Fruit fly (Drosophila melanogaster) whole organism, embryonic: Measurements from ENCODE around the gene Fer3.

ENCODE experiments used
- Blimp-1 ChIP-seq: fragments of 200-800 bp; sonication (Bioruptor generic); optimal IDR thresholded peaks from 3 replicates; lab custom pipeline; 2018; ENCODE audit warnings: missing biosample characterization, missing genetic modification characterization, mild to moderate bottlenecking, moderate library complexity, missing genetic modification reagents
- C15 ChIP-seq: fragments of 200-800 bp; sonication (Bioruptor generic); IDR thresholded peaks from 3 replicates; pipeline ENCODE4 v1.3.6; 2022; ENCODE audit warnings: missing biosample characterization, missing genetic modification characterization
- CG10267 ChIP-seq: fragments of 200-800 bp; sonication (Bioruptor generic); optimal IDR thresholded peaks from 2 replicates; lab custom pipeline; 2018; ENCODE audit warnings: missing biosample characterization, mild to moderate bottlenecking, missing genetic modification characterization, moderate library complexity
- CG10366 ChIP-seq: fragments of 200-800 bp; sonication (Bioruptor generic); IDR thresholded peaks from 2 replicates; pipeline ENCODE4 v1.3.6; 2022; ENCODE audit warnings: missing biosample characterization, missing genetic modification characterization
- CG10543 ChIP-seq: fragments of 200-800 bp; sonication (Bioruptor generic); optimal IDR thresholded peaks from 3 replicates; lab custom pipeline; 2017; ENCODE audit warnings: missing biosample characterization, mild to moderate bottlenecking, missing genetic modification characterization, moderate library complexity
- CG10654 ChIP-seq: fragments of 200-800 bp; sonication (Bioruptor generic); optimal IDR thresholded peaks from 2 replicates; lab custom pipeline; 2016; ENCODE audit warnings: missing biosample characterization, missing genetic modification characterization
- CG13287 ChIP-seq: fragments of 200-800 bp; sonication (Bioruptor generic); IDR thresholded peaks from 2 replicates; pipeline ENCODE4 v1.3.6; 2022; ENCODE audit warnings: missing biosample characterization, missing genetic modification characterization; ENCODE audit not compliant: partially characterized antibody
- CG13894 ChIP-seq: fragments of 200-800 bp; sonication (Bioruptor generic); optimal IDR thresholded peaks from 3 replicates; lab custom pipeline; 2018; ENCODE audit warnings: missing biosample characterization, mild to moderate bottlenecking, missing genetic modification characterization, moderate library complexity
- CG14050 ChIP-seq: fragments of 200-800 bp; sonication (Bioruptor generic); IDR thresholded peaks from 3 replicates; pipeline ENCODE4 v1.3.6; 2022; ENCODE audit warnings: missing biosample characterization, missing genetic modification characterization
- CG15479 ChIP-seq: fragments of 200-800 bp; sonication (Bioruptor generic); optimal IDR thresholded peaks from 3 replicates; lab custom pipeline; 2019; ENCODE audit warnings: missing biosample characterization, mild to moderate bottlenecking, missing genetic modification characterization, moderate library complexity
- CG15514 ChIP-seq: fragments of 200-800 bp; sonication (Bioruptor generic); optimal IDR thresholded peaks from 3 replicates; lab custom pipeline; 2017; ENCODE audit warnings: missing biosample characterization, missing genetic modification characterization, mild to moderate bottlenecking, moderate library complexity, missing genetic modification reagents
- CG17612 ChIP-seq: fragments of 200-800 bp; sonication (Bioruptor generic); IDR thresholded peaks from 2 replicates; pipeline ENCODE4 v1.3.6; 2022; ENCODE audit warnings: missing biosample characterization, missing genetic modification characterization
- CG17829 ChIP-seq: fragments of 200-800 bp; optimal IDR thresholded peaks from 2 replicates; lab custom pipeline; 2019; ENCODE audit warnings: missing biosample characterization, mild to moderate bottlenecking, missing genetic modification characterization, moderate library complexity
- CG17912 ChIP-seq: fragments of 200-800 bp; sonication (Bioruptor generic); optimal IDR thresholded peaks from 2 replicates; lab custom pipeline; 2018; ENCODE audit warnings: missing biosample characterization, mild to moderate bottlenecking, missing genetic modification characterization
- CG3065 ChIP-seq: fragments of 200-800 bp; sonication (Bioruptor generic); optimal IDR thresholded peaks from 2 replicates; lab custom pipeline; 2016; ENCODE audit warnings: missing biosample characterization, missing genetic modification characterization
- CG31365 ChIP-seq: fragments of 200-800 bp; sonication (Bioruptor generic); optimal IDR thresholded peaks from 2 replicates; lab custom pipeline; 2018; ENCODE audit warnings: missing biosample characterization, mild to moderate bottlenecking, missing genetic modification characterization
- CG33213 ChIP-seq: fragments of 200-800 bp; sonication (Bioruptor generic); optimal IDR thresholded peaks from 3 replicates; lab custom pipeline; 2016; ENCODE audit warnings: missing biosample characterization, missing genetic modification characterization
- CG7987 ChIP-seq: fragments of 200-800 bp; sonication (Bioruptor generic); optimal IDR thresholded peaks from 2 replicates; lab custom pipeline; 2018; ENCODE audit warnings: missing biosample characterization, mild to moderate bottlenecking, missing genetic modification characterization, moderate library complexity
- CG8290 ChIP-seq, 3 experiments: fragments of 200-800 bp; sonication (Bioruptor generic); optimal IDR thresholded peaks; 2 replicates each; lab custom pipeline; 2016 to 2019; ENCODE audit warnings: missing biosample characterization in 3 of 3, missing genetic modification characterization in 3 of 3, mild to moderate bottlenecking in 2 of 3, moderate library complexity in 1 of 3
- CG8924 ChIP-seq: fragments of 200-800 bp; optimal IDR thresholded peaks from 3 replicates; lab custom pipeline; 2019; ENCODE audit warnings: missing biosample characterization, mild to moderate bottlenecking, missing genetic modification characterization, moderate library complexity
- CG9797 ChIP-seq: fragments of 200-800 bp; sonication (Bioruptor generic); optimal IDR thresholded peaks from 3 replicates; lab custom pipeline; 2018; ENCODE audit warnings: missing biosample characterization, mild to moderate bottlenecking, missing genetic modification characterization
- E2f2 ChIP-seq: fragments of 200-800 bp; sonication (Bioruptor generic); IDR thresholded peaks from 2 replicates; pipeline ENCODE4 v1.3.6; 2022; ENCODE audit warnings: missing biosample characterization, missing genetic modification characterization
- Ets97D ChIP-seq: fragments of 200-800 bp; sonication (Bioruptor generic); optimal IDR thresholded peaks from 3 replicates; lab custom pipeline; 2016; ENCODE audit warnings: missing biosample characterization, missing genetic modification characterization
- Fer2 ChIP-seq: fragments of 200-800 bp; sonication (Bioruptor generic); optimal IDR thresholded peaks from 2 replicates; lab custom pipeline; 2018; ENCODE audit warnings: missing biosample characterization, mild to moderate bottlenecking, missing genetic modification characterization, moderate library complexity
- HmgZ ChIP-seq: fragments of 200-800 bp; sonication (Bioruptor generic); optimal IDR thresholded peaks from 2 replicates; lab custom pipeline; 2018; ENCODE audit warnings: missing biosample characterization, mild to moderate bottlenecking, missing genetic modification characterization
- Jarid2 ChIP-seq: fragments of 200-800 bp; sonication (Bioruptor generic); optimal IDR thresholded peaks from 3 replicates; lab custom pipeline; 2017; ENCODE audit warnings: mild to moderate bottlenecking, missing biosample characterization, missing genetic modification reagents, missing genetic modification characterization
- Lhr ChIP-seq: fragments of 200-800 bp; sonication (Bioruptor generic); optimal IDR thresholded peaks from 3 replicates; lab custom pipeline; 2017; ENCODE audit warnings: mild to moderate bottlenecking, missing biosample characterization, missing genetic modification reagents, missing genetic modification characterization
- Rfx ChIP-seq: fragments of 200-800 bp; sonication (Bioruptor generic); IDR thresholded peaks from 2 replicates; pipeline ENCODE4 v1.3.6; 2022; ENCODE audit warnings: missing biosample characterization, missing genetic modification characterization
- Six4 ChIP-seq: fragments of 200-800 bp; sonication (Bioruptor generic); optimal IDR thresholded peaks from 2 replicates; lab custom pipeline; 2016; ENCODE audit warnings: missing biosample characterization, missing genetic modification characterization
- YL-1 ChIP-seq: fragments of 200-800 bp; sonication (Bioruptor generic); optimal IDR thresholded peaks from 3 replicates; lab custom pipeline; 2017; ENCODE audit warnings: missing biosample characterization, mild to moderate bottlenecking, missing genetic modification characterization
- amos ChIP-seq: fragments of 200-800 bp; sonication (Bioruptor generic); IDR thresholded peaks from 2 replicates; pipeline ENCODE4 v1.3.6; 2022; ENCODE audit warnings: missing biosample characterization, missing genetic modification characterization; ENCODE audit not compliant: partially characterized antibody
- ci ChIP-seq: fragments of 200-800 bp; sonication (Bioruptor generic); IDR thresholded peaks from 3 replicates; pipeline ENCODE4 v1.3.6; 2022; ENCODE audit warnings: missing biosample characterization, missing genetic modification characterization
- exex ChIP-seq: fragments of 200-800 bp; sonication (Bioruptor generic); optimal IDR thresholded peaks from 4 replicates; lab custom pipeline; 2018; ENCODE audit warnings: missing biosample characterization, mild to moderate bottlenecking, missing genetic modification characterization, moderate library complexity
- fru ChIP-seq: fragments of >200 bp; optimal IDR thresholded peaks from 2 replicates; lab custom pipeline; 2017
- grau ChIP-seq: fragments of 200-800 bp; optimal IDR thresholded peaks from 3 replicates; lab custom pipeline; 2019; ENCODE audit warnings: missing biosample characterization, mild to moderate bottlenecking, missing genetic modification characterization, moderate library complexity
- gro ChIP-seq: fragments of 200-800 bp; sonication (Bioruptor generic); optimal IDR thresholded peaks from 2 replicates; lab custom pipeline; 2016; ENCODE audit warnings: missing biosample characterization, missing genetic modification characterization
- ham ChIP-seq: fragments of 200-800 bp; sonication (Bioruptor generic); IDR thresholded peaks from 2 replicates; pipeline ENCODE4 v1.3.6; 2022; ENCODE audit warnings: missing biosample characterization, missing genetic modification characterization
- hbn ChIP-seq: fragments of 200-800 bp; sonication (Bioruptor generic); IDR thresholded peaks from 2 replicates; pipeline ENCODE4 v1.3.6; 2022; ENCODE audit warnings: missing biosample characterization, missing genetic modification characterization; ENCODE audit not compliant: partially characterized antibody
- mam ChIP-seq: fragments of 200-800 bp; sonication (Bioruptor generic); optimal IDR thresholded peaks from 3 replicates; lab custom pipeline; 2016; ENCODE audit warnings: missing biosample characterization, missing genetic modification characterization
- nau ChIP-seq: fragments of 200-800 bp; sonication (Bioruptor generic); optimal IDR thresholded peaks from 3 replicates; lab custom pipeline; 2017; ENCODE audit warnings: missing biosample characterization, mild to moderate bottlenecking, missing genetic modification characterization, missing genetic modification reagents
- phol ChIP-seq: fragments of 200-800 bp; sonication (Bioruptor generic); optimal IDR thresholded peaks from 3 replicates; lab custom pipeline; 2018; ENCODE audit warnings: missing biosample characterization, mild to moderate bottlenecking, missing genetic modification characterization, moderate library complexity
- pum ChIP-seq: fragments of 200-800 bp; sonication (Bioruptor generic); optimal IDR thresholded peaks from 2 replicates; lab custom pipeline; 2016; ENCODE audit warnings: missing biosample characterization, missing genetic modification characterization
- salm ChIP-seq: fragments of 200-800 bp; sonication (Bioruptor generic); optimal IDR thresholded peaks from 2 replicates; lab custom pipeline; 2018; ENCODE audit warnings: missing biosample characterization, mild to moderate bottlenecking, missing genetic modification characterization
- schlank ChIP-seq: fragments of 200-800 bp; sonication (Bioruptor generic); optimal IDR thresholded peaks from 2 replicates; lab custom pipeline; 2018; ENCODE audit warnings: missing biosample characterization, mild to moderate bottlenecking, missing genetic modification characterization
- stwl ChIP-seq: fragments of 200-800 bp; sonication (Bioruptor generic); optimal IDR thresholded peaks from 3 replicates; lab custom pipeline; 2018; ENCODE audit warnings: missing biosample characterization, mild to moderate bottlenecking, missing genetic modification characterization, moderate library complexity
- trem ChIP-seq: fragments of 200-800 bp; optimal IDR thresholded peaks from 3 replicates; lab custom pipeline; 2019; ENCODE audit warnings: missing biosample characterization, mild to moderate bottlenecking, missing genetic modification characterization, moderate library complexity
- unc-4 ChIP-seq: fragments of 200-800 bp; sonication (Bioruptor generic); IDR thresholded peaks from 2 replicates; pipeline ENCODE4 v1.3.6; 2022; ENCODE audit warnings: missing biosample characterization, missing genetic modification characterization; ENCODE audit not compliant: partially characterized antibody
- vvl ChIP-seq: fragments of 200-800 bp; sonication (Bioruptor generic); IDR thresholded peaks from 2 replicates; pipeline ENCODE4 v1.3.6; 2022; ENCODE audit warnings: missing biosample characterization, missing genetic modification characterization
- zen ChIP-seq: fragments of 200-800 bp; sonication (Bioruptor generic); optimal IDR thresholded peaks from 3 replicates; lab custom pipeline; 2018; ENCODE audit warnings: missing biosample characterization, mild to moderate bottlenecking, missing genetic modification characterization, moderate library complexity
- zfh2 ChIP-seq: fragments of 200-800 bp; sonication (Bioruptor generic); optimal IDR thresholded peaks from 2 replicates; lab custom pipeline; 2016; ENCODE audit warnings: missing biosample characterization, missing genetic modification characterization

Fer3 gene

DNA sequence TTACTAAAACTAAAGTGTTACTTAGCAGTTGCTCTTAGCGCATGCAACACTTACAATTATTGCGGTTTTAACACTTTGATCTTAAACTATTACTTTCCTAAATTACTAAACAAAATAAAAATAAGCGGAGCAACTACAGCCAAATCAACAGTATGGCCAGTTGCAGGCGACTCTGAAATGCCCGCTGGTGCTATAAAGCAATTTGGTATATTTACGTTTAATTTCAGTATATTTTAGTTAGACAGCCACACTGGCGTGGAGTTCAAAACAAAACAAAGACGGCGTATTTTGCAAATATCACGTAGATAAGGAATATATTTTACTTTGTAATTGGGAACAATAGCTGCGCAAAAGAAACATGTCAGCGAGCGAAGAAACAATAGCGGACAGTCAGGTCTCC, 14.6 kb downstream of the Fer3 start, which contains the start of the genes Taf12 and Ho:
Gene Taf12, minus strand, starts transcription at position 178 of the 400 bp plus-strand sequence.
Gene Ho, plus strand, starts transcription at position 231 of the 400 bp plus-strand sequence.
- 0 out of 2 replicates have a peak, but pooled peaks have one; percentile 28 for TF ChIP-seq unc-4 (GFP tag; lab: Robert Waterston, UW)
- no peak for TF ChIP-seq nau (GFP tag; lab: Kevin White, UChicago)
- TF ChIP-seq HmgZ (tag; lab: Kevin White, UChicago) = peak; percentile 42
- TF ChIP-seq salm (tag; lab: Kevin White, UChicago) = no peak
- TF ChIP-seq CG7987 (GFP tag; lab: Kevin White, UChicago) = no peak
- TF ChIP-seq exex (tag; lab: Kevin White, UChicago) = peak; percentile 36
- TF ChIP-seq CG17612 (GFP tag; lab: Robert Waterston, UW) = no peak
- TF ChIP-seq CG10543 (GFP tag; lab: Kevin White, UChicago) = no peak
- no peak for TF ChIP-seq mam
- TF ChIP-seq pum = no peak
- no peak for TF ChIP-seq CG13894 (tag; lab: Kevin White, UChicago)
- TF ChIP-seq grau (tag; lab: Kevin White, UChicago) = peak; percentile 28
- peak; percentile 75 for TF ChIP-seq E2f2 (GFP tag; lab: Robert Waterston, UW)
- TF ChIP-seq phol (tag; lab: Kevin White, UChicago) = peak; percentile 30
- TF ChIP-seq zen (tag; lab: Kevin White, UChicago) = peak; percentile 63
- no peak for TF ChIP-seq schlank (tag; lab: Kevin White, UChicago)
- no peak for TF ChIP-seq CG10366 (GFP tag; lab: Robert Waterston, UW)
- no peak for TF ChIP-seq Fer2 (tag; lab: Kevin White, UChicago)
- peak; percentile 23 for TF ChIP-seq gro (GFP tag; lab: Kevin White, UChicago)
- TF ChIP-seq CG33213 = peak; percentile 43
- no peak for TF ChIP-seq hbn (GFP tag; lab: Robert Waterston, UW)
- no peak for TF ChIP-seq amos (GFP tag; lab: Robert Waterston, UW)
- peak; percentile 45 for TF ChIP-seq CG8924 (tag; lab: Kevin White, UChicago)
- no peak for TF ChIP-seq ham
- TF ChIP-seq C15 = no peak
- peak; percentile 20; the same call in 1 of the 2 replicates for TF ChIP-seq vvl
- TF ChIP-seq CG14050 (GFP tag; lab: Robert Waterston, UW) = no peak
- TF ChIP-seq CG10654 (GFP tag; lab: Kevin White, UChicago) = no peak
- peak; percentile 72 for TF ChIP-seq trem (tag; lab: Kevin White, UChicago)
- no peak for TF ChIP-seq Blimp-1 (GFP tag; lab: Kevin White, UChicago)
- TF ChIP-seq CG17829 (tag; lab: Kevin White, UChicago) = peak; percentile 42
- peak; percentile 42; the same call in 1 of the 3 replicates for TF ChIP-seq ci (GFP tag; lab: Robert Waterston, UW)
- TF ChIP-seq Jarid2 (GFP tag; lab: Kevin White, UChicago) = peak; percentile 7
- no peak for TF ChIP-seq CG31365
- peak; percentile 26 for TF ChIP-seq Lhr (GFP tag; lab: Kevin White, UChicago)
- peak; percentile 77 for TF ChIP-seq YL-1 (GFP tag; lab: Kevin White, UChicago)
- TF ChIP-seq CG3065 = no peak
- TF ChIP-seq CG13287 = peak; percentile 41; the same call in 1 of the 2 replicates
- TF ChIP-seq fru (lab: Kevin White, UChicago) = no peak
- peak; percentile 29 for TF ChIP-seq CG10267 (tag; lab: Kevin White, UChicago)
- TF ChIP-seq CG15514 (GFP tag; lab: Kevin White, UChicago) = peak; percentile 55
- no peak for TF ChIP-seq CG8290 (GFP tag; optimal IDR thresholded peaks at IDR 0.05; lab: Kevin White, UChicago)
- peak in 1 of 2 experiments; percentile 31 for TF ChIP-seq CG8290 (tag; optimal IDR thresholded peaks at IDR 0.05; lab: Kevin White, UChicago)
- peak; percentile 84 for TF ChIP-seq stwl
- peak; percentile 46 for TF ChIP-seq Ets97D (GFP tag; lab: Kevin White, UChicago)
- no peak for TF ChIP-seq Rfx (GFP tag; lab: Robert Waterston, UW)
- TF ChIP-seq Six4 (GFP tag; lab: Kevin White, UChicago) = no peak
- TF ChIP-seq CG17912 (GFP tag; lab: Kevin White, UChicago) = no peak
- TF ChIP-seq zfh2 (GFP tag; lab: Kevin White, UChicago) = no peak
- peak; percentile 93 for TF ChIP-seq CG9797 (GFP tag; lab: Kevin White, UChicago)
- TF ChIP-seq CG15479 = no peak
